Worm (Caenorhabditis elegans): ENCODE results near the gene gnrr-5.

ce11 chrV:4422127-4422526, 32.4 kb downstream of the gnrr-5 start, which contains the start of gene skr-7:
- TF ChIP-seq sdz-38 (tag; optimal IDR thresholded peaks at IDR 0.05), result no peak
- no peak for TF ChIP-seq aptf-3 (GFP tag; IDR thresholded peaks at IDR 0.05)
- no peak for TF ChIP-seq snpc-1.3 (tag; optimal IDR thresholded peaks at IDR 0.05; ENCODE audit: insufficient read depth)
- TF ChIP-seq F55B11.4 (tag; optimal IDR thresholded peaks at IDR 0.05; ENCODE audit: borderline replicate concordance, insufficient read depth), result no peak
- no peak for TF ChIP-seq hlh-12 (tag; optimal IDR thresholded peaks at IDR 0.05)
- TF ChIP-seq lir-1 (GFP tag; conservative IDR thresholded peaks at IDR 0.05), result no peak
- TF ChIP-seq ceh-58 (GFP tag; IDR thresholded peaks at IDR 0.05), result no peak
- TF ChIP-seq pha-4 (tag; optimal IDR thresholded peaks at IDR 0.05), result no peak
- TF ChIP-seq ama-1 (optimal IDR thresholded peaks at IDR 0.05), result no peak
- TF ChIP-seq ama-1 (GFP tag; optimal IDR thresholded peaks at IDR 0.05), result no peak
- TF ChIP-seq Y95B8A.8 (GFP tag; IDR thresholded peaks at IDR 0.05), result no peak
- no peak for TF ChIP-seq Y53F4B.3 (GFP tag; IDR thresholded peaks at IDR 0.05)
- no peak for TF ChIP-seq dpff-1 (tag; optimal IDR thresholded peaks at IDR 0.05)

All from whole organism, young adult.